Worm (Caenorhabditis elegans) whole organism, L2 larva: ENCODE results near the gene C16E9.1.

Experiments
- C34F6.9 ChIP-seq: fragments of 150-350 bp; optimal IDR thresholded peaks from 2 replicates; lab custom pipeline; 2014; ENCODE audit warnings: missing biosample characterization, missing genetic modification characterization
- F13H6.1 ChIP-seq: sonication (generic microtip); optimal IDR thresholded peaks from 2 replicates; lab custom pipeline; 2016; ENCODE audit warnings: missing genetic modification characterization, missing compliant biosample characterization
- R02D3.7 ChIP-seq: fragments of 150-350 bp; optimal IDR thresholded peaks from 2 replicates; lab custom pipeline; 2014; ENCODE audit warnings: missing biosample characterization, missing genetic modification characterization
- Y55F3AM.14 ChIP-seq: fragments of 200-800 bp; sonication (Bioruptor generic); optimal IDR thresholded peaks from 2 replicates; lab custom pipeline; 2018; ENCODE audit warnings: mild to moderate bottlenecking, missing genetic modification characterization, missing compliant biosample characterization
- ZK546.5 ChIP-seq: sonication (generic microtip); optimal IDR thresholded peaks from 2 replicates; lab custom pipeline; 2017; ENCODE audit warnings: missing biosample characterization, missing genetic modification characterization
- alr-1 ChIP-seq: fragments of 150-350 bp; optimal IDR thresholded peaks from 2 replicates; lab custom pipeline; 2014; ENCODE audit warnings: missing biosample characterization, missing genetic modification characterization
- aly-2 ChIP-seq: fragments of 150-350 bp; optimal IDR thresholded peaks from 2 replicates; lab custom pipeline; 2014; ENCODE audit warnings: missing biosample characterization, missing genetic modification characterization
- blmp-1 ChIP-seq: sonication (generic microtip); optimal IDR thresholded peaks from 2 replicates; lab custom pipeline; 2017; ENCODE audit warnings: missing genetic modification characterization, mild to moderate bottlenecking, missing compliant biosample characterization, antibody characterized with exemption, moderate library complexity; ENCODE audit not compliant: insufficient read depth
- ceh-16 ChIP-seq: fragments of 150-350 bp; optimal IDR thresholded peaks from 2 replicates; lab custom pipeline; 2014; ENCODE audit warnings: missing biosample characterization, missing genetic modification characterization
- ceh-82 ChIP-seq: fragments of 150-350 bp; optimal IDR thresholded peaks from 2 replicates; lab custom pipeline; 2014; ENCODE audit warnings: missing biosample characterization, missing genetic modification characterization
- crh-2 ChIP-seq: sonication (generic microtip); optimal IDR thresholded peaks from 2 replicates; lab custom pipeline; 2017; ENCODE audit warnings: missing biosample characterization, missing genetic modification characterization
- dmd-4 ChIP-seq: sonication (generic microtip); optimal IDR thresholded peaks from 2 replicates; lab custom pipeline; 2017; ENCODE audit warnings: missing biosample characterization, missing genetic modification characterization
- egl-27 ChIP-seq: sonication (generic microtip); optimal IDR thresholded peaks from 3 replicates; lab custom pipeline; 2017; ENCODE audit warnings: missing biosample characterization, missing genetic modification reagents, missing genetic modification characterization
- elt-1 ChIP-seq: fragments of 150-350 bp; optimal IDR thresholded peaks from 2 replicates; lab custom pipeline; 2014; ENCODE audit warnings: missing biosample characterization, missing genetic modification characterization
- elt-3 ChIP-seq: sonication (generic microtip); optimal IDR thresholded peaks from 2 replicates; lab custom pipeline; 2017; ENCODE audit warnings: missing biosample characterization, missing genetic modification characterization
- gmeb-1 ChIP-seq: fragments of 150-350 bp; optimal IDR thresholded peaks from 2 replicates; lab custom pipeline; 2014; ENCODE audit warnings: missing biosample characterization, missing genetic modification characterization
- lin-11 ChIP-seq: fragments of 150-350 bp; sonication (generic microtip); optimal IDR thresholded peaks from 2 replicates; lab custom pipeline; 2014; ENCODE audit warnings: missing biosample characterization, missing genetic modification characterization, inconsistent platforms, mixed read lengths
- lin-13 ChIP-seq: fragments of 150-350 bp; optimal IDR thresholded peaks from 2 replicates; lab custom pipeline; 2014; ENCODE audit warnings: missing biosample characterization, missing genetic modification reagents, missing genetic modification characterization
- lsy-2 ChIP-seq, 2 experiments: fragments of 150-350 bp in 1 of 2; sonication (generic microtip) in 1 of 2; optimal IDR thresholded peaks; 2 replicates each; lab custom pipeline; 2014 to 2017; ENCODE audit warnings: missing biosample characterization in 2 of 2, missing genetic modification characterization in 2 of 2
- mab-5 ChIP-seq: fragments of 150-350 bp; optimal IDR thresholded peaks from 2 replicates; lab custom pipeline; 2014; ENCODE audit warnings: missing biosample characterization, missing genetic modification characterization
- mbf-1 ChIP-seq: sonication (generic microtip); optimal IDR thresholded peaks from 2 replicates; lab custom pipeline; 2017; ENCODE audit warnings: missing biosample characterization, missing genetic modification characterization
- mdl-1 ChIP-seq, 2 experiments: fragments of 150-350 bp in 1 of 2; sonication (generic microtip) in 1 of 2; optimal IDR thresholded peaks; 2 replicates each; lab custom pipeline; 2017; ENCODE audit warnings: missing biosample characterization in 2 of 2, missing genetic modification characterization in 2 of 2
- nhr-10 ChIP-seq: sonication (generic microtip); optimal IDR thresholded peaks from 2 replicates; lab custom pipeline; 2017; ENCODE audit warnings: missing biosample characterization, missing genetic modification characterization
- nhr-11 ChIP-seq: fragments of 150-350 bp; optimal IDR thresholded peaks from 2 replicates; lab custom pipeline; 2014; ENCODE audit warnings: missing biosample characterization, missing genetic modification characterization
- nhr-12 ChIP-seq: fragments of 150-350 bp; optimal IDR thresholded peaks from 2 replicates; lab custom pipeline; 2014; ENCODE audit warnings: missing biosample characterization, missing genetic modification characterization
- nhr-129 ChIP-seq: fragments of 150-350 bp; optimal IDR thresholded peaks from 2 replicates; lab custom pipeline; 2014; ENCODE audit warnings: missing biosample characterization, missing genetic modification characterization
- nhr-21 ChIP-seq: fragments of 150-350 bp; optimal IDR thresholded peaks from 2 replicates; lab custom pipeline; 2014; ENCODE audit warnings: missing biosample characterization, missing genetic modification characterization
- nhr-23 ChIP-seq: fragments of 150-350 bp; optimal IDR thresholded peaks from 2 replicates; lab custom pipeline; 2014; ENCODE audit warnings: missing biosample characterization, missing genetic modification reagents, missing genetic modification characterization
- nhr-25 ChIP-seq: fragments of 150-350 bp; sonication (generic microtip); optimal IDR thresholded peaks from 3 replicates; lab custom pipeline; 2014; ENCODE audit warnings: missing biosample characterization, missing genetic modification characterization
- nhr-6 ChIP-seq: fragments of 150-350 bp; optimal IDR thresholded peaks from 2 replicates; lab custom pipeline; 2014; ENCODE audit warnings: missing biosample characterization, missing genetic modification characterization
- nhr-77 ChIP-seq: fragments of 150-350 bp; optimal IDR thresholded peaks from 2 replicates; lab custom pipeline; 2014; ENCODE audit warnings: missing biosample characterization, missing genetic modification characterization
- peb-1 ChIP-seq: fragments of 150-350 bp; optimal IDR thresholded peaks from 2 replicates; lab custom pipeline; 2014; ENCODE audit warnings: missing biosample characterization, missing genetic modification characterization
- sem-4 ChIP-seq: fragments of 150-350 bp; optimal IDR thresholded peaks from 2 replicates; lab custom pipeline; 2014; ENCODE audit warnings: missing biosample characterization, missing genetic modification reagents, missing genetic modification characterization
- skn-1 ChIP-seq: sonication (generic microtip); optimal IDR thresholded peaks from 2 replicates; lab custom pipeline; 2017; ENCODE audit warnings: missing biosample characterization, missing genetic modification characterization
- sma-3 ChIP-seq: sonication (generic microtip); optimal IDR thresholded peaks from 2 replicates; lab custom pipeline; 2016; ENCODE audit warnings: missing genetic modification reagents, missing genetic modification characterization, missing compliant biosample characterization
- sma-9 ChIP-seq, 2 experiments: fragments of 150-350 bp in 1 of 2; sonication (generic microtip) in 1 of 2; optimal IDR thresholded peaks; 2 replicates each; lab custom pipeline; 2014 to 2016; ENCODE audit warnings: missing genetic modification characterization in 2 of 2, mild to moderate bottlenecking in 1 of 2, missing biosample characterization in 1 of 2, missing compliant biosample characterization in 1 of 2, missing genetic modification reagents in 1 of 2, moderate library complexity in 1 of 2
- snpc-4 ChIP-seq: fragments of 150-350 bp; optimal IDR thresholded peaks from 2 replicates; lab custom pipeline; 2014; ENCODE audit warnings: missing biosample characterization, missing genetic modification characterization
- unc-39 ChIP-seq: fragments of 150-350 bp; optimal IDR thresholded peaks from 2 replicates; lab custom pipeline; 2014; ENCODE audit warnings: missing biosample characterization, missing genetic modification characterization
- unc-55 ChIP-seq: fragments of 150-350 bp; sonication (generic microtip); optimal IDR thresholded peaks from 3 replicates; lab custom pipeline; 2014; ENCODE audit warnings: missing biosample characterization, missing genetic modification reagents, missing genetic modification characterization
- unc-62 ChIP-seq: fragments of 150-350 bp; optimal IDR thresholded peaks from 2 replicates; lab custom pipeline; 2014; ENCODE audit warnings: missing biosample characterization, missing genetic modification reagents, missing genetic modification characterization
- zag-1 ChIP-seq: fragments of 150-350 bp; optimal IDR thresholded peaks from 2 replicates; lab custom pipeline; 2014; ENCODE audit warnings: missing biosample characterization, missing genetic modification characterization
- ztf-11 ChIP-seq: sonication (generic microtip); optimal IDR thresholded peaks from 2 replicates; lab custom pipeline; 2017; ENCODE audit warnings: missing biosample characterization, missing genetic modification characterization
- ztf-4 ChIP-seq: fragments of 150-350 bp; optimal IDR thresholded peaks from 2 replicates; lab custom pipeline; 2014; ENCODE audit warnings: missing biosample characterization, missing genetic modification characterization

C16E9.1 gene

DNA sequence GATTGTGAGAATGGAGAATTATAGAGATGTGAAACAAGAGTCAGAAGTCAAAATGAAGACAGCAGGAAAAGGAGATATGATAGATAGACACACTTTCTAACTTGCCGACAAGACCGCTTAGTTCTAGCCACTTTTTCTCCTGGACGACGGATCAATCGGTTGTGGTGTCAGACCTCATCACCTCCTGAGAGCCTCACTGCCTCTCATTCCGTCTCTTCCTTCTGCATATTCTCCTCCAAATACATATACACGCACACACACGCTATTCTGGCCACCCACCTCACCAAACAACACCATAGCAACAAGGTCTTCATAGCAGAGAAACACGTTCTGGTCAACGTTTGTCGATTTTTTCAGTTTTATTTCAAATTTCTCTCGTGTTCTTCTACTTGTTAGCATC, 27.0 kb downstream of the C16E9.1 start, which contains the start of gene F01E11.3:
Gene F01E11.3, plus strand, starts transcription at position 301 of the 400 bp plus-strand sequence.
- no peak for TF ChIP-seq elt-3
- no peak for TF ChIP-seq peb-1 (tag; lab: Kevin White, UChicago)
- no peak for TF ChIP-seq C34F6.9 (tag; lab: Kevin White, UChicago)
- no peak for TF ChIP-seq ceh-82 (tag; lab: Kevin White, UChicago)
- TF ChIP-seq nhr-10 (tag; lab: Kevin White, UChicago): no peak
- TF ChIP-seq ZK546.5 (tag; lab: Kevin White, UChicago): no peak
- no peak for TF ChIP-seq crh-2
- TF ChIP-seq sem-4 (tag; lab: Kevin White, UChicago): no peak
- TF ChIP-seq blmp-1: no peak
- no peak for TF ChIP-seq Y55F3AM.14 (GFP tag; lab: Kevin White, UChicago)
- no peak for TF ChIP-seq alr-1 (tag; lab: Kevin White, UChicago)
- TF ChIP-seq dmd-4 (tag; lab: Kevin White, UChicago): no peak
- no peak for TF ChIP-seq ceh-16 (tag; lab: Kevin White, UChicago)
- TF ChIP-seq nhr-11 (tag; lab: Kevin White, UChicago): no peak
- TF ChIP-seq nhr-25 (tag; lab: Kevin White, UChicago): no peak
- no peak for TF ChIP-seq aly-2 (tag; lab: Kevin White, UChicago)
- TF ChIP-seq sma-3: no peak
- TF ChIP-seq F13H6.1 (tag; lab: Kevin White, UChicago): no peak
- no peak for TF ChIP-seq R02D3.7 (tag; lab: Kevin White, UChicago)
- no peak for TF ChIP-seq lsy-2 (tag; optimal IDR thresholded peaks at IDR 0.05; lab: Kevin White, UChicago)

DNA sequence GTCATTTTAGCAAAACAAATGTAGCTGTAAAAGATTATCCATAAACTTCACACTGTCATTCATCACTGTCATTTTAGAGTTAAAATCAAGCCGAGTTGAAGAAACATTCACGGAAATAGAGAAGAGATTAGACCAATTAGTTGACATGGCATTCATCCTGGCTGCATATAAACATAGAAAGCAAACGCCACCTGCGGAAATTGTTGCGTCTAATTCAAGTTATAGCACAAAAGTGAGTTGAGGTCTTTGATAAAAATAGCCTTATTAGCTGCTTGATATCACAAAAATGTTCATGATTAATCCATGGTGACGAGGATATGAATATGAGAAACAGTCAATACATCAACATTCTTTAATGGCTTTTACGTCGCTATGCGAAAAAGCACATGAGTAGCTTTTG, 28.5 kb downstream of the C16E9.1 start:
- no peak for TF ChIP-seq Y55F3AM.14 (GFP tag; lab: Kevin White, UChicago)
- no peak for TF ChIP-seq R02D3.7 (tag; lab: Kevin White, UChicago)
- TF ChIP-seq mbf-1 (tag; lab: Kevin White, UChicago): no peak
- no peak for TF ChIP-seq lin-13 (GFP tag; lab: Kevin White, UChicago)
- no peak for TF ChIP-seq alr-1 (tag; lab: Kevin White, UChicago)
- no peak for TF ChIP-seq aly-2 (tag; lab: Kevin White, UChicago)
- no peak for TF ChIP-seq unc-39 (tag; lab: Kevin White, UChicago)
- TF ChIP-seq zag-1 (tag; lab: Kevin White, UChicago): no peak
- TF ChIP-seq lsy-2 (tag; optimal IDR thresholded peaks at IDR 0.05; lab: Kevin White, UChicago): no peak
- no peak for TF ChIP-seq sma-9 (GFP tag; optimal IDR thresholded peaks at IDR 0.05; lab: Kevin White, UChicago)
- TF ChIP-seq sma-9 (tag; optimal IDR thresholded peaks at IDR 0.05; lab: Kevin White, UChicago): no peak

DNA sequence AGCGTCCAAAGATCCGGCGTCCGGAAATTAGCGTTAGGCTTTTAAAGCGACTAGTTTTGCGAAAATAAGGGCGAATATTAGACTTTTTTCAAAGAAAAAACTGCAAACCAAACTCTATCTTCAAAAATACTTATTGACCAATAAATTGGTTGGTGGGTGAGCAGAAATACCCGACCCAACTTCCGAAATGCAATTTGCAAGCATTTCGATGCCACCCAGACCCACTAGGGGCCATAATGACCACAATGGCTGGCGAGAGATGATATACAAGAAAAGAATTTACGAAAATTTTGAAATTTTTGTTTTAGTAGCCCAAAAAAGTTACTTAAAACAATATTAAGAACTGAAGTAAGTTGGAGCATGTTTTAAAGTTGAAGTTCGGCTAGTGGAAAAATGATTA, 30.1 kb downstream of the C16E9.1 start:
- TF ChIP-seq mab-5 (tag; lab: Kevin White, UChicago): no peak
- TF ChIP-seq ceh-16 (tag; lab: Kevin White, UChicago): no peak
- TF ChIP-seq sma-9 (GFP tag; optimal IDR thresholded peaks at IDR 0.05; lab: Kevin White, UChicago): no peak
- TF ChIP-seq sma-9 (tag; optimal IDR thresholded peaks at IDR 0.05; lab: Kevin White, UChicago): no peak
- TF ChIP-seq F13H6.1 (tag; lab: Kevin White, UChicago): no peak
- TF ChIP-seq alr-1 (tag; lab: Kevin White, UChicago): no peak
- TF ChIP-seq ceh-82 (tag; lab: Kevin White, UChicago): no peak
- no peak for TF ChIP-seq nhr-129 (tag; lab: Kevin White, UChicago)
- no peak for TF ChIP-seq nhr-12
- TF ChIP-seq nhr-6 (tag; lab: Kevin White, UChicago): no peak
- TF ChIP-seq nhr-25 (tag; lab: Kevin White, UChicago): no peak
- TF ChIP-seq C34F6.9 (tag; lab: Kevin White, UChicago): no peak
- TF ChIP-seq nhr-10 (tag; lab: Kevin White, UChicago): no peak
- TF ChIP-seq sem-4 (tag; lab: Kevin White, UChicago): no peak
- TF ChIP-seq lin-13 (GFP tag; lab: Kevin White, UChicago): no peak
- TF ChIP-seq zag-1 (tag; lab: Kevin White, UChicago): no peak
- no peak for TF ChIP-seq snpc-4

DNA sequence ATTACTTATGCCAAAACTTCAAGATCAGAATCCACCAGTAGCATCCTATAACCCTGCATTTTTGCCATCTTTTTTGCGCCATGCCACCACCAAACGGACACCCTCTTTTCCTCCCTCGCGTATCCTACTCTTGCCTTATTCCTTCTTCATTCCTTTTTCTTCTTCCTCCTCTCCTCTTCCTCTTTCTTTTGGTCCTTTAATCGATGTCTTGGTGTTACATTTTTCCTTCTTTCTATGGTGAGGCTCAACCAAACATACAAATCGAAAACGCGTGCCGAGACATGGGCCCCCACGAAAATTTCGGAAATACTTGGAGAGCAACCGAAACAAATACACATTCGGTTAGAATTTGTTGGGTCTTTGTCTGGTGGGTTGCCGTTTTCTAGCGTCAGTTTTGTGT, 31.3 kb downstream of the C16E9.1 start:
- TF ChIP-seq sma-9 (GFP tag; optimal IDR thresholded peaks at IDR 0.05; lab: Kevin White, UChicago): no peak
- no peak for TF ChIP-seq sma-9 (tag; optimal IDR thresholded peaks at IDR 0.05; lab: Kevin White, UChicago)
- no peak for TF ChIP-seq blmp-1
- TF ChIP-seq egl-27 (tag; lab: Kevin White, UChicago): no peak
- peak; percentile 29 for TF ChIP-seq zag-1 (tag; lab: Kevin White, UChicago)
- no peak for TF ChIP-seq elt-3
- TF ChIP-seq nhr-6 (tag; lab: Kevin White, UChicago): no peak
- TF ChIP-seq nhr-23: no peak
- no peak for TF ChIP-seq unc-62 (GFP tag; lab: Kevin White, UChicago)
- no peak for TF ChIP-seq lin-13 (GFP tag; lab: Kevin White, UChicago)
- no peak for TF ChIP-seq mdl-1 (tag; optimal IDR thresholded peaks at IDR 0.05; lab: Kevin White, UChicago)
- TF ChIP-seq R02D3.7 (tag; lab: Kevin White, UChicago): no peak
- TF ChIP-seq ztf-4: no peak
- TF ChIP-seq nhr-10 (tag; lab: Kevin White, UChicago): no peak
- peak; percentile 33 for TF ChIP-seq nhr-129 (tag; lab: Kevin White, UChicago)
- no peak for TF ChIP-seq nhr-21 (tag; lab: Kevin White, UChicago)
- TF ChIP-seq ztf-11 (tag; lab: Kevin White, UChicago): no peak
- peak in 1 of 2 experiments; percentile 4 for TF ChIP-seq lsy-2 (tag; optimal IDR thresholded peaks at IDR 0.05; lab: Kevin White, UChicago)
- no peak for TF ChIP-seq gmeb-1 (tag; lab: Kevin White, UChicago)
- peak; percentile 34 for TF ChIP-seq C34F6.9 (tag; lab: Kevin White, UChicago)
- peak; percentile 52 for TF ChIP-seq unc-55 (GFP tag; lab: Kevin White, UChicago)
- TF ChIP-seq nhr-77 (tag; lab: Kevin White, UChicago): no peak
- TF ChIP-seq elt-1 (tag; lab: Kevin White, UChicago): no peak
- no peak for TF ChIP-seq lin-11 (tag; lab: Kevin White, UChicago)
- TF ChIP-seq mab-5 (tag; lab: Kevin White, UChicago): peak; percentile 45
- TF ChIP-seq snpc-4: no peak
- no peak for TF ChIP-seq dmd-4 (tag; lab: Kevin White, UChicago)
- no peak for TF ChIP-seq F13H6.1 (tag; lab: Kevin White, UChicago)
- no peak for TF ChIP-seq skn-1 (tag; lab: Kevin White, UChicago)
